Worm (Caenorhabditis elegans) whole organism, L4/young adult: ENCODE data around the gene srh-193.

Source experiments
- W03F9.2 ChIP-seq: fragments of 150-350 bp; optimal IDR thresholded peaks from 2 replicates; lab custom pipeline; 2014; ENCODE audit warnings: missing biosample characterization, missing genetic modification characterization
- dao-5 ChIP-seq: sonication (generic microtip); optimal IDR thresholded peaks from 2 replicates; lab custom pipeline; 2016; ENCODE audit warnings: missing genotype, missing genetic modification characterization, moderate library complexity, missing compliant biosample characterization
- him-1 ChIP-seq: sonication (generic microtip); optimal IDR thresholded peaks from 2 replicates; lab custom pipeline; 2016; ENCODE audit warnings: missing genotype, missing genetic modification reagents, missing genetic modification characterization, missing compliant biosample characterization

ce11 chrV:4248359-4248758, 41.6 kb downstream of the srh-193 start:
- TF ChIP-seq dao-5 (tag; lab: Kevin White, UChicago) (no peak), W03F9.2 (no peak), him-1 (tag; lab: Kevin White, UChicago) (no peak)
